Fruit fly (Drosophila melanogaster): ENCODE data around the gene Acp24A4.

- TF ChIP-seq CG9948 (tag; optimal IDR thresholded peaks at IDR 0.05), result no peak
- no peak for TF ChIP-seq CG14655 (GFP tag; optimal IDR thresholded peaks at IDR 0.05)
- no peak for TF ChIP-seq CG17806 (tag; optimal IDR thresholded peaks at IDR 0.05)
These were observed 7.8 kb upstream of the Acp24A4 start, which contains the start of gene CG43145 for dm6 chr2L:3701526-3701925.

Measured in whole organism, pupa.